Fruit fly (Drosophila melanogaster) Kc167 (cell line): ENCODE results near the gene CG15019.

Experiments
- Sin3A ChIP-seq: fragments of >200 bp; optimal IDR thresholded peaks from 2 replicates; lab custom pipeline; 2018; ENCODE audit warnings: missing external identifiers
- h ChIP-seq: fragments of >200 bp; optimal IDR thresholded peaks from 3 replicates; lab custom pipeline; 2018; ENCODE audit warnings: missing external identifiers
- insv ChIP-seq: fragments of >200 bp; optimal IDR thresholded peaks from 3 replicates; lab custom pipeline; 2018; ENCODE audit warnings: missing external identifiers
- ttk ChIP-seq: sonication (Bioruptor generic); optimal IDR thresholded peaks from 2 replicates; lab custom pipeline; 2017; ENCODE audit warnings: missing external identifiers

DNA sequence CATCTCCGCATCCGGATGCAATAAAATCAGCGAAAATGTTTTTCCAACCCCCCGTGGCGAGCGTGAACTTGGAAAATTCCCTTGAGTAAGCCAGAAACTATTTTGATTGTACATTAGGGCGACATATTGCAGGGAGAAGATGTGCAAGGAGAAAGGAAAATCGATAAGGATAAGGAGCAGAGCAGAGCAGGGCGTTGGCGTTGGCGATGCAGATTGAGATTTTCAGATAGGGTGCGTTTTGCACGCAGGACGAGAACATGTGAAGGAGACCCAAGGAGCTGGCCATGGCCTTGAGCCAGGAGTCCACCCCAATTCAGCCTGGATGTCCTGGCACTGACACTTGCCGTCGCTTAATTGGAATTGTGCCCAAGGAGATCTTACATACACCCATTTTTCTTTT is 48.9 kb downstream of the CG15019 start:
- TF ChIP-seq insv (lab: Kevin White, UChicago) = no peak
- no peak for TF ChIP-seq ttk (lab: Kevin White, UChicago)
- no peak for TF ChIP-seq Sin3A (lab: Kevin White, UChicago)
- no peak for TF ChIP-seq h
